Worm (Caenorhabditis elegans) whole organism, L4/young adult: ENCODE data around the gene pbs-6.

Source experiments
- W03F9.2 ChIP-seq: fragments of 150-350 bp; optimal IDR thresholded peaks from 2 replicates; lab custom pipeline; 2014; ENCODE audit warnings: missing biosample characterization, missing genetic modification characterization
- dao-5 ChIP-seq: sonication (generic microtip); optimal IDR thresholded peaks from 2 replicates; lab custom pipeline; 2016; ENCODE audit warnings: missing genotype, missing genetic modification characterization, moderate library complexity, missing compliant biosample characterization
- him-1 ChIP-seq: sonication (generic microtip); optimal IDR thresholded peaks from 2 replicates; lab custom pipeline; 2016; ENCODE audit warnings: missing genotype, missing genetic modification reagents, missing genetic modification characterization, missing compliant biosample characterization

The pbs-6 gene

DNA sequence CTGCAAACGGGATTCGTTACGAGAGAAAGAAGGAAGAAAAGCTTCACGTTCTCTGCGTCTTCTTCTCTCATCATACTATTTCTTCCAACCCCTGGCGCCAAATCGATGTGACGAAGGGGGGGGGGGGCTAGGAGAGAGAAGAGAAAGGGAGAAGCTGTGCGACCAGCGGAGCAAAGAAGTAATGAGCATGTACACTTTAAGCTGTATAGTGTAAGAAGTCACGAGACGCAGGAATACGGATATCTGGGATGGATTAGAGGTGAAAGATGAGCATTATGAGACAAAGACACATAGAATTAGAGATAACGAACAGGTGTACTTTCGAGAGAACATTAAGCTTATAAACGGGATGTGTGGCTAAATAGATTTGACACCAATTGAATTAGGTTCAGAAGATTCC is 42.1 kb downstream of the pbs-6 start:
- TF ChIP-seq W03F9.2 (tag; lab: Kevin White, UChicago) (peak; percentile 25), dao-5 (tag; lab: Kevin White, UChicago) (no peak), him-1 (peak; percentile 42)

DNA sequence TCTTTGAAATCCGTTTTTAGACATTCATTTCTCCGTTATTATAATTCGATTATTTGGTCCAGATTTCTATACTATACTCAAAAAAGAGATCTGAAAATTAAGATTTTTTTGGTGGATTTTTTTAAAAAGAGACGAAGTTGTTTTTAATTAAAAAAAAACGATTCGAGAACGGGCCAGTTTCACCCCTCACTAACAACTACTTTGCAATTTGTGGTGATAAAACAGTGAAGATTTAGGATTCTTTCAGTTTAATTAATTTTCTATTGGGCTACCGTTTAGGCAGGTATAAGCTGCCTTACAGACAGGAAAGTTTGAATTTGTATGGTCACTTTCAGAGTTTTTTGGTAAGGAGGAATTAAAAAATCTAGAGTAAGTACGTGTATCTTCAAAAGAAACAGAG is 42.8 kb downstream of the pbs-6 start, which contains the start of gene unc-36:
Gene unc-36, minus strand, starts transcription at position 101 of the 400 bp plus-strand sequence.
- TF ChIP-seq dao-5 (tag; lab: Kevin White, UChicago) = no peak
- no peak for TF ChIP-seq him-1
- TF ChIP-seq W03F9.2 (tag; lab: Kevin White, UChicago) = no peak

DNA sequence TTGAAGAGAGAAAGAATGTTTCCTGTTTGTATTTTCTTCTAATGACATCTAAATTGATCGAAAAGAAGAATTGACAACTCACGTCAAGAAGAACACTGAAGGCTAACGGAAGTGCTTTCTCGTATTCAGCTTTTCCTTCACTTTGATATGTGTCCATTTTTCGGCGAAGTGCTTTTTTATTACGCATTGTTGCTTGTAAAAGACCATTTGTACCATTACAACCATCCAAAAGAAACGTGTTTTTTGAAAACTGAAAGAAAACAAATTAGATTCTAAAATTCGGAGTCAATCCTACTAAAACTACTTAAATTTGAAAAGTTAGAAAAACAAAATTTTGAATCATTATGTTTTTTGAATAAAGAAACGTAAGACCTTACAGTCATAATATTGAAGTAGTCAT is 44.8 kb downstream of the pbs-6 start:
- no peak for TF ChIP-seq dao-5 (tag; lab: Kevin White, UChicago)
- no peak for TF ChIP-seq W03F9.2 (tag; lab: Kevin White, UChicago)
- TF ChIP-seq him-1 = no peak
